Fruit fly (Drosophila melanogaster): ENCODE data around the gene CG12971.

The CG12971 gene

dm6 chr3L:21385699-21386098 lies 29.4 kb upstream of the CG12971 start:
- TF ChIP-seq CG8359 (GFP tag; optimal IDR thresholded peaks at IDR 0.05; ENCODE audit: borderline replicate concordance) (no peak), sens-2 (GFP tag; IDR thresholded peaks at IDR 0.05) (no peak), Abd-B (GFP tag; optimal IDR thresholded peaks at IDR 0.05) (peak; percentile 12), Dad (GFP tag; optimal IDR thresholded peaks at IDR 0.05) (no peak), CG6689 (GFP tag; IDR thresholded peaks at IDR 0.05) (0 out of 2 replicates have a peak, but pooled peaks have one; percentile 16), eyg (GFP tag; optimal IDR thresholded peaks at IDR 0.05) (no peak), Hr3 (GFP tag; optimal IDR thresholded peaks at IDR 0.05) (no peak), Elba2 (GFP tag; optimal IDR thresholded peaks at IDR 0.05) (no peak), bsh (GFP tag; optimal IDR thresholded peaks at IDR 0.05) (peak in 1 of 2 experiments; percentile 40), Chrac-16 (GFP tag; optimal IDR thresholded peaks at IDR 0.05) (no peak), grau (tag; optimal IDR thresholded peaks at IDR 0.05) (peak; percentile 43), CG9727 (GFP tag; optimal IDR thresholded peaks at IDR 0.05) (peak; percentile 1), CG12219 (GFP tag; optimal IDR thresholded peaks at IDR 0.05) (no peak), D19A (tag; optimal IDR thresholded peaks at IDR 0.05) (peak; percentile 16), CG10654 (GFP tag; optimal IDR thresholded peaks at IDR 0.05) (no peak), CG17359 (tag; optimal IDR thresholded peaks at IDR 0.05) (peak; percentile 15), Mes4 (GFP tag; optimal IDR thresholded peaks at IDR 0.05) (no peak), CG15269 (tag; optimal IDR thresholded peaks at IDR 0.05) (peak; percentile 31), vfl (GFP tag; optimal IDR thresholded peaks at IDR 0.05) (no peak), salm (tag; optimal IDR thresholded peaks at IDR 0.05) (no peak), CG34376 (GFP tag; optimal IDR thresholded peaks at IDR 0.05) (no peak), gfzf (GFP tag; optimal IDR thresholded peaks at IDR 0.05) (no peak), CG12391 (tag; optimal IDR thresholded peaks at IDR 0.05) (peak; percentile 8), CG18599 (GFP tag; optimal IDR thresholded peaks at IDR 0.05) (peak; percentile 5), gcm (GFP tag; optimal IDR thresholded peaks at IDR 0.05) (no peak), Sox102F (GFP tag; optimal IDR thresholded peaks at IDR 0.05) (peak; percentile 44), prd (optimal IDR thresholded peaks at IDR 0.05) (no peak), prd (GFP tag; IDR thresholded peaks at IDR 0.05) (no peak), CG6854 (GFP tag; optimal IDR thresholded peaks at IDR 0.05) (no peak), Taf1 (GFP tag; IDR thresholded peaks at IDR 0.05) (no peak), CG9215 (GFP tag; IDR thresholded peaks at IDR 0.05) (no peak), HLH3B (GFP tag; IDR thresholded peaks at IDR 0.05) (0 out of 2 replicates have a peak, but pooled peaks have one; percentile 20), Hr78 (GFP tag; optimal IDR thresholded peaks at IDR 0.05) (no peak), CG11093 (GFP tag; IDR thresholded peaks at IDR 0.05) (no peak), Ssrp (tag; optimal IDR thresholded peaks at IDR 0.05) (peak; percentile 22), dm (GFP tag; optimal IDR thresholded peaks at IDR 0.05) (no peak), fd96Cb (tag; optimal IDR thresholded peaks at IDR 0.05) (peak; percentile 23), dysf (GFP tag; IDR thresholded peaks at IDR 0.05) (0 out of 3 replicates have a peak, but pooled peaks have one; percentile 13), CG31441 (GFP tag; IDR thresholded peaks at IDR 0.05) (peak; percentile 22; the same call in 1 of the 2 replicates), C15 (GFP tag; IDR thresholded peaks at IDR 0.05) (no peak), Pdp1 (GFP tag; optimal IDR thresholded peaks at IDR 0.05) (peak in 1 of 2 experiments; percentile 15), PHDP (tag; optimal IDR thresholded peaks at IDR 0.05) (peak; percentile 48), grn (GFP tag; optimal IDR thresholded peaks at IDR 0.05) (no peak), Oli (tag; optimal IDR thresholded peaks at IDR 0.05) (peak; percentile 49), pzg (GFP tag; optimal IDR thresholded peaks at IDR 0.05) (no peak), ssp (GFP tag; IDR thresholded peaks at IDR 0.05) (no peak), tap (tag; optimal IDR thresholded peaks at IDR 0.05) (peak; percentile 14), kah (GFP tag; optimal IDR thresholded peaks at IDR 0.05) (no peak), CG31224 (GFP tag; IDR thresholded peaks at IDR 0.05) (no peak), croc (GFP tag; conservative IDR thresholded peaks at IDR 0.05) (no peak), CG2678 (tag; optimal IDR thresholded peaks at IDR 0.05) (peak; percentile 56)
